Worm (Caenorhabditis elegans) whole organism, L3 larva: ENCODE measurements around the gene F36H1.3.
A peak's percentile ranks its signal among the peaks of the same experiment; 100 is the strongest.

Experiments
- R02D3.7 ChIP-seq: fragments of 150-350 bp; optimal IDR thresholded peaks from 2 replicates; lab custom pipeline; 2014; ENCODE audit warnings: missing biosample characterization, missing genetic modification characterization
- ZK546.5 ChIP-seq: sonication (generic microtip); optimal IDR thresholded peaks from 2 replicates; lab custom pipeline; 2017; ENCODE audit warnings: missing biosample characterization, missing genetic modification characterization
- ama-1 ChIP-seq: fragments of 150-350 bp; optimal IDR thresholded peaks from 2 replicates; lab custom pipeline; 2018
- ceh-28 ChIP-seq: fragments of 150-350 bp; optimal IDR thresholded peaks from 2 replicates; lab custom pipeline; 2014; ENCODE audit warnings: missing biosample characterization, missing genetic modification reagents, missing genetic modification characterization
- ceh-9 ChIP-seq: sonication (generic microtip); optimal IDR thresholded peaks from 2 replicates; lab custom pipeline; 2018; ENCODE audit warnings: missing biosample characterization, missing genetic modification characterization
- daf-12 ChIP-seq: fragments of 150-350 bp; optimal IDR thresholded peaks from 2 replicates; lab custom pipeline; 2014; ENCODE audit warnings: missing biosample characterization, missing genetic modification reagents, missing genetic modification characterization
- egl-27 ChIP-seq: sonication (generic microtip); optimal IDR thresholded peaks from 4 replicates; lab custom pipeline; 2017; ENCODE audit warnings: missing biosample characterization, missing genetic modification reagents, missing genetic modification characterization
- egl-5 ChIP-seq: fragments of 150-350 bp; optimal IDR thresholded peaks from 2 replicates; lab custom pipeline; 2017; ENCODE audit warnings: missing biosample characterization, missing genetic modification reagents, missing genetic modification characterization, inconsistent platforms
- elt-1 ChIP-seq: fragments of 150-350 bp; optimal IDR thresholded peaks from 2 replicates; lab custom pipeline; 2014; ENCODE audit warnings: missing biosample characterization, missing genetic modification characterization
- elt-2 ChIP-seq: sonication (generic microtip); optimal IDR thresholded peaks from 2 replicates; lab custom pipeline; 2016; ENCODE audit warnings: missing genetic modification reagents, mild to moderate bottlenecking, missing genetic modification characterization, missing compliant biosample characterization
- elt-3 ChIP-seq, 3 experiments: fragments of 150-350 bp in 1 of 3; sonication (generic microtip) in 2 of 3; optimal IDR thresholded peaks; 2 replicates in 2 of 3; 4 replicates in 1 of 3; lab custom pipeline; 2014 to 2017; ENCODE audit warnings: missing biosample characterization in 3 of 3, missing genetic modification characterization in 3 of 3
- eor-1 ChIP-seq, 2 experiments: fragments of 150-350 bp; optimal IDR thresholded peaks; 2 replicates each; lab custom pipeline; 2014 to 2018; ENCODE audit warnings: missing biosample characterization in 2 of 2, missing genetic modification characterization in 2 of 2
- fkh-10 ChIP-seq: sonication (generic microtip); optimal IDR thresholded peaks from 2 replicates; lab custom pipeline; 2017; ENCODE audit warnings: missing biosample characterization, missing genetic modification reagents, missing genetic modification characterization
- fkh-2 ChIP-seq: fragments of 150-350 bp; optimal IDR thresholded peaks from 2 replicates; lab custom pipeline; 2014; ENCODE audit warnings: missing biosample characterization, missing genetic modification reagents, missing genetic modification characterization
- fos-1 ChIP-seq: fragments of 150-350 bp; optimal IDR thresholded peaks from 2 replicates; lab custom pipeline; 2014; ENCODE audit warnings: missing biosample characterization, missing genetic modification characterization
- hmg-11 ChIP-seq: sonication (generic microtip); optimal IDR thresholded peaks from 2 replicates; lab custom pipeline; 2016; ENCODE audit warnings: missing genetic modification characterization, missing compliant biosample characterization
- jun-1 ChIP-seq: fragments of 150-350 bp; optimal IDR thresholded peaks from 2 replicates; lab custom pipeline; 2014; ENCODE audit warnings: missing biosample characterization, missing genetic modification reagents, missing genetic modification characterization
- lin-15B ChIP-seq: fragments of 150-350 bp; optimal IDR thresholded peaks from 2 replicates; lab custom pipeline; 2014; ENCODE audit warnings: missing biosample characterization, missing genetic modification characterization
- lin-39 ChIP-seq: fragments of 150-350 bp; optimal IDR thresholded peaks from 2 replicates; lab custom pipeline; 2018; ENCODE audit warnings: missing biosample characterization, missing genetic modification reagents, missing genetic modification characterization
- lsy-12 ChIP-seq: sonication (generic microtip); optimal IDR thresholded peaks from 2 replicates; lab custom pipeline; 2016; ENCODE audit warnings: mild to moderate bottlenecking, missing genetic modification characterization, missing compliant biosample characterization
- mdl-1 ChIP-seq: fragments of 150-350 bp; optimal IDR thresholded peaks from 2 replicates; lab custom pipeline; 2014; ENCODE audit warnings: missing biosample characterization, missing genetic modification characterization
- mml-1 ChIP-seq: fragments of 150-350 bp; sonication (generic microtip); optimal IDR thresholded peaks from 3 replicates; lab custom pipeline; 2014; ENCODE audit warnings: missing biosample characterization, missing genetic modification characterization
- nfya-1 ChIP-seq: sonication (generic microtip); optimal IDR thresholded peaks from 2 replicates; lab custom pipeline; 2017; ENCODE audit warnings: missing genetic modification characterization, mild to moderate bottlenecking, missing compliant biosample characterization, antibody characterized with exemption, moderate library complexity; ENCODE audit not compliant: insufficient read depth
- nhr-12 ChIP-seq: fragments of 150-350 bp; optimal IDR thresholded peaks from 2 replicates; lab custom pipeline; 2014; ENCODE audit warnings: missing biosample characterization, missing genetic modification characterization
- nhr-23 ChIP-seq: fragments of 150-350 bp; optimal IDR thresholded peaks from 2 replicates; lab custom pipeline; 2014; ENCODE audit warnings: missing biosample characterization, missing genetic modification reagents, missing genetic modification characterization
- nhr-43 ChIP-seq: sonication (generic microtip); optimal IDR thresholded peaks from 2 replicates; lab custom pipeline; 2016; ENCODE audit warnings: mild to moderate bottlenecking, missing genetic modification characterization, missing compliant biosample characterization; ENCODE audit not compliant: poor library complexity, severe bottlenecking
- nhr-76 ChIP-seq: fragments of 150-350 bp; sonication (generic microtip); optimal IDR thresholded peaks from 5 replicates; lab custom pipeline; 2014; ENCODE audit warnings: missing biosample characterization, missing genetic modification characterization
- pqm-1 ChIP-seq: fragments of 150-350 bp; optimal IDR thresholded peaks from 2 replicates; lab custom pipeline; 2017; ENCODE audit warnings: missing biosample characterization, missing genetic modification characterization, inconsistent platforms
- sea-2 ChIP-seq: fragments of 150-350 bp; sonication (generic microtip); optimal IDR thresholded peaks from 4 replicates; lab custom pipeline; 2014; ENCODE audit warnings: missing biosample characterization, missing genetic modification reagents, missing genetic modification characterization
- snpc-4 ChIP-seq: fragments of 150-350 bp; optimal IDR thresholded peaks from 2 replicates; lab custom pipeline; 2014; ENCODE audit warnings: missing biosample characterization, missing genetic modification characterization
- tbx-2 ChIP-seq: sonication (generic microtip); optimal IDR thresholded peaks from 2 replicates; lab custom pipeline; 2016; ENCODE audit warnings: mild to moderate bottlenecking, missing genetic modification characterization, missing compliant biosample characterization
- unc-39 ChIP-seq: sonication (generic microtip); optimal IDR thresholded peaks from 4 replicates; lab custom pipeline; 2017; ENCODE audit warnings: missing biosample characterization, missing genetic modification characterization
- unc-62 ChIP-seq: fragments of 150-350 bp; sonication (generic microtip); optimal IDR thresholded peaks from 4 replicates; lab custom pipeline; 2014; ENCODE audit warnings: missing biosample characterization, missing genetic modification reagents, missing genetic modification characterization
- zag-1 ChIP-seq: fragments of 150-350 bp; optimal IDR thresholded peaks from 2 replicates; lab custom pipeline; 2014; ENCODE audit warnings: missing biosample characterization, missing genetic modification characterization
- ztf-11 ChIP-seq: fragments of 150-350 bp; optimal IDR thresholded peaks from 2 replicates; lab custom pipeline; 2014; ENCODE audit warnings: missing biosample characterization, missing genetic modification characterization
- ztf-4 ChIP-seq: fragments of 150-350 bp; optimal IDR thresholded peaks from 2 replicates; lab custom pipeline; 2014; ENCODE audit warnings: missing biosample characterization, missing genetic modification characterization

The F36H1.3 gene

DNA sequence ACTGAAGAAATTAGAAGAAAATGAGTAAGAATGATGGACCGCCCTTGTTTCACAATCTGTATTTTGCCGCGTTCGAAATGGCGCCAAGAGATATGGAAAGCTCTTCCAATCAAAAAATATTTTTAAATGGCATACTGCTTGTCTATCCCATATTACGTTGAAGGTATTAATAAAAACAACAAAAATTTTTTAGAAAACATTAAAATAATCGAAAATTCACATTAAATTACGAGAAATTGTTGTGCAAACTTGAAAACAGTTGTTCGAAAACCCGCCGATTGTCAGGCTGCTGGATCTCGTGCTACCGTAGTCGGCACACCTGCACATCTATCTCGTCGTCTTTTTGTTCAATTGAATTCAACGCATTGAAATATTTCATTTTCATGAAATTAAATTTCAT is 33.7 kb downstream of the F36H1.3 start, which contains the start of gene klc-1:
Gene klc-1, plus strand, starts transcription at position 127 of the 400 bp plus-strand sequence.
- TF ChIP-seq eor-1 (tag; optimal IDR thresholded peaks at IDR 0.05; lab: Kevin White, UChicago): no peak
- TF ChIP-seq ceh-28 (tag; lab: Kevin White, UChicago): no peak
- TF ChIP-seq pqm-1 (tag; lab: Kevin White, UChicago): no peak
- TF ChIP-seq nfya-1 (tag; lab: Kevin White, UChicago): no peak
- TF ChIP-seq hmg-11 (tag; lab: Kevin White, UChicago): no peak
- no peak for TF ChIP-seq mml-1 (tag; lab: Kevin White, UChicago)
- TF ChIP-seq zag-1 (tag; lab: Kevin White, UChicago): no peak
- TF ChIP-seq sea-2 (GFP tag; lab: Kevin White, UChicago): no peak
- TF ChIP-seq R02D3.7: no peak
- TF ChIP-seq nhr-76 (tag; lab: Kevin White, UChicago): no peak

ce11 chrIV:11089527-11089926 is 39.6 kb downstream of the F36H1.3 start, which contains the start of gene M7.7:
M7.7 (plus strand) TSS chrIV:11089827.
- TF ChIP-seq fkh-2 (tag; lab: Kevin White, UChicago) (no peak), lsy-12 (tag; lab: Kevin White, UChicago) (no peak), daf-12 (tag; lab: Kevin White, UChicago) (no peak), mdl-1 (no peak), ama-1 (lab: Kevin White, UChicago) (no peak), unc-39 (no peak), fos-1 (tag; lab: Kevin White, UChicago) (no peak), snpc-4 (no peak), egl-5 (tag; lab: Kevin White, UChicago) (no peak), jun-1 (tag; lab: Kevin White, UChicago) (no peak), ceh-9 (tag; lab: Kevin White, UChicago) (no peak), lin-39 (tag; lab: Kevin White, UChicago) (no peak), eor-1 (tag; optimal IDR thresholded peaks at IDR 0.05; lab: Kevin White, UChicago) (no peak), nhr-43 (tag; lab: Kevin White, UChicago) (no peak), lin-15B (tag; lab: Kevin White, UChicago) (no peak)

ce11 chrIV:11092502-11093080 is 42.7 kb downstream of the F36H1.3 start, which contains the start of gene bcc-1:
bcc-1 (minus strand) TSS chrIV:11092552.
- TF ChIP-seq nhr-23 (tag; lab: Kevin White, UChicago): peak; percentile 88
- TF ChIP-seq tbx-2 (tag; lab: Kevin White, UChicago): no peak
- TF ChIP-seq egl-27: peak; percentile 1
- no peak for TF ChIP-seq lin-15B (tag; lab: Kevin White, UChicago)
- TF ChIP-seq unc-62 (GFP tag; lab: Kevin White, UChicago): peak; percentile 69
- peak; percentile 19 for TF ChIP-seq ceh-28 (tag; lab: Kevin White, UChicago)
- TF ChIP-seq jun-1 (tag; lab: Kevin White, UChicago): no peak
- no peak for TF ChIP-seq nhr-12
- peak; percentile 0 for TF ChIP-seq nhr-43 (tag; lab: Kevin White, UChicago)
- peak in 1 of 3 experiments; percentile 57 for TF ChIP-seq elt-3 (tag; optimal IDR thresholded peaks at IDR 0.05; lab: Kevin White, UChicago)

DNA sequence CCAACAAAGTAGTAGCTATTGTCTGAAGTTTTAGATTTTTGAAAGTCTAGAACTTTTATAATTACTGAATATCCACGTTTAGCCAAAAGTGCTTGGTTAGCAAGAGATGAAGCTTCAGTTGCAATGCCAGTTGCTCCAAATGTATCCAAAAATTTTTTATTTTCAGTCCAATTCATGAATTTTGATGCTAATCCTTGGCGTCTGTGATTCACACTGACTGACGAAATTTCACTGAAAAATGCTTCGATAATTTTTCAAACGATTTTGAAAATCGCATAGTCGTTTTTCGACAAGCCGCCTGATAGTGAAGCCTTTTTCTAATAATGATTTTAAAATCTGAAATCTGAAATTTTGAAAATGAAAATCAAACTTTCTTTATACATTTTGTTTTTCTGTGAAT is 44.1 kb downstream of the F36H1.3 start:
- TF ChIP-seq ZK546.5: no peak
- TF ChIP-seq elt-2: no peak
- no peak for TF ChIP-seq lin-15B (tag; lab: Kevin White, UChicago)
- TF ChIP-seq jun-1 (tag; lab: Kevin White, UChicago): no peak
- TF ChIP-seq elt-1 (tag; lab: Kevin White, UChicago): no peak
- TF ChIP-seq ztf-11 (tag; lab: Kevin White, UChicago): no peak
- TF ChIP-seq fkh-10 (GFP tag; lab: Kevin White, UChicago): no peak
- TF ChIP-seq hmg-11 (tag; lab: Kevin White, UChicago): no peak
- TF ChIP-seq snpc-4: no peak
- no peak for TF ChIP-seq ztf-4
- TF ChIP-seq nfya-1 (tag; lab: Kevin White, UChicago): no peak
- no peak for TF ChIP-seq tbx-2 (tag; lab: Kevin White, UChicago)
- TF ChIP-seq, all 47 proteins: peak for 0
